Worm (Caenorhabditis elegans) whole organism, mixed stage, embryonic: ENCODE data around the gene cyp-13A11.

ENCODE experiments used
- elt-1 ChIP-seq: sonication (generic microtip); optimal IDR thresholded peaks from 2 replicates; lab custom pipeline; 2017; ENCODE audit warnings: missing genetic modification characterization, mild to moderate bottlenecking, missing compliant biosample characterization, antibody characterized with exemption, moderate library complexity, borderline replicate concordance; ENCODE audit not compliant: insufficient read depth
- pha-4 ChIP-seq: fragments of 150-350 bp; optimal IDR thresholded peaks from 2 replicates; lab custom pipeline; 2018; ENCODE audit warnings: missing biosample characterization, missing genetic modification reagents, missing genetic modification characterization
- unc-62 ChIP-seq: fragments of 150-350 bp; optimal IDR thresholded peaks from 2 replicates; lab custom pipeline; 2014; ENCODE audit warnings: missing biosample characterization, missing genetic modification reagents, missing genetic modification characterization

DNA sequence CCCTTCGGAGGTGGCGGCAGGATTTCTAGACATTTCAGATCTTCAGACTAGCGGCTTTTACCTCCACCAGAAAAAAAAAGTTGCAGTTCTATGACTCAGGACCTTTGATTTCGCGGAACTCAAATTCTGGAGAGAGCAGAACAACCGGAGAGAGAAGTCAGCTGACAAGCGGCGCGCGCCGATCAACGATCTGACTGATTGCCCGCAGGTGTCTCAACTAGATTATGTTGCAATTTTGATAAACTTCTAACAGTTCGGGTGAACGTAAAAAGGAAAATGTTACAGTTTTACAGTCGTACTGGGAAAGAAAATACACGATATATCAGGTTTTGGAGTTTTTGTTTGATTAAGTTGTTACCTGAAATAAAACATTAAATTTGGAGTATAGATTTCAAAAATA, 42.2 kb downstream of the cyp-13A11 start:
- no peak for TF ChIP-seq elt-1 (tag; lab: Kevin White, UChicago)
- TF ChIP-seq pha-4 (tag; lab: Kevin White, UChicago) = no peak
- no peak for TF ChIP-seq unc-62 (GFP tag; lab: Kevin White, UChicago)
